Fruit fly (Drosophila melanogaster): Measurements from ENCODE around the gene CkIalpha.
A peak's percentile ranks its signal among the peaks of the same experiment; 100 is the strongest.

The CkIalpha gene

dm6 chrX:12682403-12682958 is 29.1 kb downstream of the CkIalpha start (continued):
- TF ChIP-seq Pdp1 (GFP tag; optimal IDR thresholded peaks at IDR 0.05) (peak in 1 of 2 experiments; percentile 28), fd102C (GFP tag; optimal IDR thresholded peaks at IDR 0.05) (no peak), CG16863 (GFP tag; optimal IDR thresholded peaks at IDR 0.05) (no peak), fu2 (GFP tag; optimal IDR thresholded peaks at IDR 0.05) (no peak)

dm6 chrX:12699095-12699750 is 45.8 kb downstream of the CkIalpha start:
- no peak for TF ChIP-seq abd-A (tag; optimal IDR thresholded peaks at IDR 0.05)
- TF ChIP-seq Neu2 (GFP tag; optimal IDR thresholded peaks at IDR 0.05; ENCODE audit: borderline replicate concordance), result no peak
- no peak for TF ChIP-seq CG14965 (GFP tag; optimal IDR thresholded peaks at IDR 0.05; ENCODE audit: borderline replicate concordance)
- no peak for TF ChIP-seq schlank (tag; optimal IDR thresholded peaks at IDR 0.05)
- peak; percentile 9 for TF ChIP-seq CG16815 (GFP tag; optimal IDR thresholded peaks at IDR 0.05)
- no peak for TF ChIP-seq GATAe (GFP tag; conservative IDR thresholded peaks at IDR 0.05)
- TF ChIP-seq CG4617 (GFP tag; optimal IDR thresholded peaks at IDR 0.05; ENCODE audit: borderline replicate concordance), result no peak
- no peak for TF ChIP-seq fu2 (GFP tag; optimal IDR thresholded peaks at IDR 0.05)
- no peak for TF ChIP-seq Dfd (GFP tag; optimal IDR thresholded peaks at IDR 0.05)
- no peak for TF ChIP-seq CG4404 (GFP tag; IDR thresholded peaks at IDR 0.05)
- no peak for TF ChIP-seq CG11695 (GFP tag; IDR thresholded peaks at IDR 0.05)
- no peak for TF ChIP-seq pho (GFP tag; optimal IDR thresholded peaks at IDR 0.05)
- no peak for TF ChIP-seq emc (GFP tag; optimal IDR thresholded peaks at IDR 0.05)
- TF ChIP-seq TFAM (GFP tag; optimal IDR thresholded peaks at IDR 0.05), result no peak
- TF ChIP-seq onecut (GFP tag; IDR thresholded peaks at IDR 0.05), result peak; percentile 30; the same call in 1 of the 2 replicates
- TF ChIP-seq Scr (GFP tag; IDR thresholded peaks at IDR 0.05; ENCODE audit: partially characterized antibody), result no peak
- no peak for TF ChIP-seq CG10462 (GFP tag; optimal IDR thresholded peaks at IDR 0.05)
- TF ChIP-seq knrl (GFP tag; IDR thresholded peaks at IDR 0.05; ENCODE audit: partially characterized antibody), result no peak
- TF ChIP-seq croc (GFP tag; conservative IDR thresholded peaks at IDR 0.05), result no peak
- no peak for TF ChIP-seq CG6654 (GFP tag; optimal IDR thresholded peaks at IDR 0.05)
- TF ChIP-seq CG5953 (GFP tag; IDR thresholded peaks at IDR 0.05), result no peak
- no peak for TF ChIP-seq CG32772 (GFP tag; IDR thresholded peaks at IDR 0.05)
- TF ChIP-seq phol (tag; optimal IDR thresholded peaks at IDR 0.05), result peak; percentile 42
- 0 out of 2 replicates have a peak, but pooled peaks have one; percentile 20 for TF ChIP-seq CG3847 (GFP tag; IDR thresholded peaks at IDR 0.05)
- 0 out of 2 replicates have a peak, but pooled peaks have one; percentile 44 for TF ChIP-seq lmd (GFP tag; IDR thresholded peaks at IDR 0.05)
- TF ChIP-seq cwo (GFP tag; optimal IDR thresholded peaks at IDR 0.05), result no peak
- peak; percentile 51 for TF ChIP-seq cg (GFP tag; optimal IDR thresholded peaks at IDR 0.05)
- peak; percentile 40 for TF ChIP-seq CG12391 (tag; optimal IDR thresholded peaks at IDR 0.05)
- TF ChIP-seq tin (GFP tag; optimal IDR thresholded peaks at IDR 0.05), result peak; percentile 8
- no peak for TF ChIP-seq CG2129 (GFP tag; IDR thresholded peaks at IDR 0.05; ENCODE audit: partially characterized antibody)
- TF ChIP-seq CG30020 (tag; optimal IDR thresholded peaks at IDR 0.05), result no peak
- TF ChIP-seq CG2678 (tag; optimal IDR thresholded peaks at IDR 0.05), result peak; percentile 63
- TF ChIP-seq run (tag; optimal IDR thresholded peaks at IDR 0.05), result no peak
- TF ChIP-seq ttk (GFP tag; IDR thresholded peaks at IDR 0.05), result 0 out of 2 replicates have a peak, but pooled peaks have one; percentile 19
- TF ChIP-seq jigr1 (GFP tag; IDR thresholded peaks at IDR 0.05), result no peak
- TF ChIP-seq Mad (GFP tag; optimal IDR thresholded peaks at IDR 0.05), result no peak
- TF ChIP-seq CG14014 (GFP tag; IDR thresholded peaks at IDR 0.05), result peak; percentile 61; the same call in 1 of the 2 replicates
- peak; percentile 19 for TF ChIP-seq Fer3 (tag; optimal IDR thresholded peaks at IDR 0.05)
- TF ChIP-seq tap (tag; optimal IDR thresholded peaks at IDR 0.05), result no peak
- no peak for TF ChIP-seq cad (GFP tag; optimal IDR thresholded peaks at IDR 0.05)
- TF ChIP-seq CG9437 (GFP tag; optimal IDR thresholded peaks at IDR 0.05), result no peak
- TF ChIP-seq CG17186 (GFP tag; optimal IDR thresholded peaks at IDR 0.05), result no peak
- no peak for TF ChIP-seq Hr78 (GFP tag; optimal IDR thresholded peaks at IDR 0.05)
- no peak for TF ChIP-seq MBD-R2 (GFP tag; IDR thresholded peaks at IDR 0.05)

All from whole organism, embryonic.